Fruit fly (Drosophila melanogaster) whole organism, embryonic: ENCODE results near the gene Aasdh.

Source experiments
- CG10321 ChIP-seq: fragments of 200-800 bp; sonication (Bioruptor generic); IDR thresholded peaks from 2 replicates; pipeline ENCODE4 v1.3.6; 2022; ENCODE audit warnings: missing biosample characterization, missing genetic modification characterization
- CG11093 ChIP-seq: fragments of 200-800 bp; sonication (Bioruptor generic); IDR thresholded peaks from 3 replicates; pipeline ENCODE4 v1.3.6; 2022; ENCODE audit warnings: missing biosample characterization, missing genetic modification characterization
- CG11456 ChIP-seq: fragments of 200-800 bp; sonication (Bioruptor generic); IDR thresholded peaks from 3 replicates; pipeline ENCODE4 v1.3.6; 2022; ENCODE audit warnings: missing biosample characterization, missing genetic modification characterization
- CG12659 ChIP-seq: fragments of 200-800 bp; sonication (Bioruptor generic); optimal IDR thresholded peaks from 3 replicates; lab custom pipeline; 2017; ENCODE audit warnings: mild to moderate bottlenecking, missing biosample characterization, missing genetic modification reagents, missing genetic modification characterization
- CG14710 ChIP-seq: fragments of 200-800 bp; sonication (Bioruptor generic); optimal IDR thresholded peaks from 3 replicates; lab custom pipeline; 2019; ENCODE audit warnings: missing biosample characterization, mild to moderate bottlenecking, missing genetic modification characterization, moderate library complexity
- CG18599 ChIP-seq: fragments of 200-800 bp; sonication (Bioruptor generic); optimal IDR thresholded peaks from 3 replicates; lab custom pipeline; 2017; ENCODE audit warnings: missing biosample characterization, missing genetic modification characterization, mild to moderate bottlenecking, moderate library complexity, missing genetic modification reagents
- CG18619 ChIP-seq: fragments of 200-800 bp; sonication (Bioruptor generic); optimal IDR thresholded peaks from 3 replicates; lab custom pipeline; 2017; ENCODE audit warnings: missing biosample characterization, mild to moderate bottlenecking, missing genetic modification characterization
- CG32532 ChIP-seq: fragments of 200-800 bp; sonication (Bioruptor generic); IDR thresholded peaks from 2 replicates; pipeline ENCODE4 v1.3.6; 2022; ENCODE audit warnings: missing biosample characterization, missing genetic modification characterization
- CG3407 ChIP-seq: fragments of 200-800 bp; sonication (Bioruptor generic); optimal IDR thresholded peaks from 2 replicates; lab custom pipeline; 2018; ENCODE audit warnings: missing biosample characterization, mild to moderate bottlenecking, missing genetic modification characterization
- CG4730 ChIP-seq: fragments of 200-800 bp; sonication (Bioruptor generic); IDR thresholded peaks from 2 replicates; pipeline ENCODE4 v1.3.6; 2022; ENCODE audit warnings: missing biosample characterization, missing genetic modification characterization
- CG6791 ChIP-seq: fragments of 200-800 bp; sonication (Bioruptor generic); IDR thresholded peaks from 3 replicates; pipeline ENCODE4 v1.3.6; 2022; ENCODE audit warnings: missing biosample characterization, missing genetic modification characterization; ENCODE audit not compliant: partially characterized antibody
- CG7271 ChIP-seq: fragments of 200-800 bp; sonication (Bioruptor generic); optimal IDR thresholded peaks from 2 replicates; lab custom pipeline; 2018; ENCODE audit warnings: missing biosample characterization, mild to moderate bottlenecking, missing genetic modification characterization, moderate library complexity
- CG7556 ChIP-seq: fragments of 200-800 bp; sonication (Bioruptor generic); optimal IDR thresholded peaks from 2 replicates; lab custom pipeline; 2017; ENCODE audit warnings: missing biosample characterization, mild to moderate bottlenecking, missing genetic modification characterization
- CG7987 ChIP-seq: fragments of 200-800 bp; sonication (Bioruptor generic); optimal IDR thresholded peaks from 2 replicates; lab custom pipeline; 2018; ENCODE audit warnings: missing biosample characterization, mild to moderate bottlenecking, missing genetic modification characterization, moderate library complexity
- CG8944 ChIP-seq: fragments of 200-800 bp; sonication (Bioruptor generic); optimal IDR thresholded peaks from 3 replicates; lab custom pipeline; 2016; ENCODE audit warnings: missing biosample characterization, missing genetic modification characterization
- CG9727 ChIP-seq: fragments of 200-800 bp; sonication (Bioruptor generic); optimal IDR thresholded peaks from 3 replicates; lab custom pipeline; 2017; ENCODE audit warnings: missing biosample characterization, mild to moderate bottlenecking, missing genetic modification characterization
- CG9876 ChIP-seq: fragments of 200-800 bp; sonication (Bioruptor generic); optimal IDR thresholded peaks from 2 replicates; lab custom pipeline; 2016; ENCODE audit warnings: missing biosample characterization, missing genetic modification characterization
- Dll ChIP-seq: fragments of 200-800 bp; sonication (Bioruptor generic); IDR thresholded peaks from 4 replicates; pipeline ENCODE4 v1.3.6; 2022; ENCODE audit warnings: missing biosample characterization, missing genetic modification characterization; ENCODE audit not compliant: partially characterized antibody
- GATAe ChIP-seq: fragments of 200-800 bp; sonication (Bioruptor generic); conservative IDR thresholded peaks from 2 replicates; pipeline ENCODE4 v1.3.6; 2022; ENCODE audit warnings: missing biosample characterization, missing genetic modification characterization
- H15 ChIP-seq: fragments of 200-800 bp; sonication (Bioruptor generic); IDR thresholded peaks from 3 replicates; pipeline ENCODE4 v1.3.6; 2022; ENCODE audit warnings: missing biosample characterization, missing genetic modification characterization
- Hr39 ChIP-seq: fragments of >200 bp; optimal IDR thresholded peaks from 2 replicates; lab custom pipeline; 2017
- Hr51 ChIP-seq, 2 experiments: fragments of 200-800 bp; sonication (Bioruptor generic); optimal IDR thresholded peaks; 2 replicates in 1 of 2; 3 replicates in 1 of 2; lab custom pipeline; 2016 to 2018; ENCODE audit warnings: missing biosample characterization in 2 of 2, missing genetic modification characterization in 2 of 2, mild to moderate bottlenecking in 1 of 2, moderate library complexity in 1 of 2
- Kr ChIP-seq: fragments of 200-800 bp; sonication (Bioruptor generic); optimal IDR thresholded peaks from 2 replicates; lab custom pipeline; 2017; ENCODE audit warnings: missing biosample characterization, mild to moderate bottlenecking, missing genetic modification characterization
- MBD-R2 ChIP-seq: fragments of 200-800 bp; sonication (Bioruptor generic); IDR thresholded peaks from 2 replicates; pipeline ENCODE4 v1.3.6; 2022; ENCODE audit warnings: missing biosample characterization, missing genetic modification characterization
- Optix ChIP-seq: fragments of 200-800 bp; sonication (Bioruptor generic); IDR thresholded peaks from 3 replicates; pipeline ENCODE4 v1.3.6; 2022; ENCODE audit warnings: missing biosample characterization, missing genetic modification characterization
- Ravus ChIP-seq: fragments of 200-800 bp; sonication (Bioruptor generic); IDR thresholded peaks from 2 replicates; pipeline ENCODE4 v1.3.6; 2022; ENCODE audit warnings: missing biosample characterization, missing genetic modification characterization
- Scr ChIP-seq: fragments of 200-800 bp; sonication (Bioruptor generic); IDR thresholded peaks from 2 replicates; pipeline ENCODE4 v1.3.6; 2022; ENCODE audit warnings: missing biosample characterization, missing genetic modification characterization; ENCODE audit not compliant: partially characterized antibody
- Six4 ChIP-seq: fragments of 200-800 bp; sonication (Bioruptor generic); optimal IDR thresholded peaks from 2 replicates; lab custom pipeline; 2016; ENCODE audit warnings: missing biosample characterization, missing genetic modification characterization
- Usf ChIP-seq: fragments of 200-800 bp; sonication (Bioruptor generic); optimal IDR thresholded peaks from 2 replicates; lab custom pipeline; 2017; ENCODE audit warnings: missing genotype, missing biosample characterization, missing genetic modification characterization
- Vsx1 ChIP-seq: fragments of 200-800 bp; sonication (Bioruptor generic); optimal IDR thresholded peaks from 2 replicates; lab custom pipeline; 2017; ENCODE audit warnings: missing biosample characterization, mild to moderate bottlenecking, missing genetic modification characterization, missing genetic modification reagents
- abd-A ChIP-seq: fragments of 200-800 bp; sonication (Bioruptor generic); optimal IDR thresholded peaks from 3 replicates; lab custom pipeline; 2019; ENCODE audit warnings: missing biosample characterization, mild to moderate bottlenecking, missing genetic modification characterization, moderate library complexity
- bsh ChIP-seq, 2 experiments: fragments of 200-800 bp; sonication (Bioruptor generic); optimal IDR thresholded peaks; 2 replicates each; lab custom pipeline; 2017 to 2018; ENCODE audit warnings: mild to moderate bottlenecking in 2 of 2, missing biosample characterization in 2 of 2, missing genetic modification characterization in 2 of 2, moderate library complexity in 1 of 2
- crol ChIP-seq: fragments of 200-800 bp; sonication (Bioruptor generic); IDR thresholded peaks from 2 replicates; pipeline ENCODE4 v1.3.6; 2022; ENCODE audit warnings: missing biosample characterization, missing genetic modification characterization
- danr ChIP-seq: fragments of 200-800 bp; sonication (Bioruptor generic); IDR thresholded peaks from 2 replicates; pipeline ENCODE4 v1.3.6; 2022; ENCODE audit warnings: missing biosample characterization, missing genetic modification characterization
- dati ChIP-seq: fragments of 200-800 bp; sonication (Bioruptor generic); IDR thresholded peaks from 2 replicates; pipeline ENCODE4 v1.3.6; 2022; ENCODE audit warnings: missing biosample characterization, missing genetic modification characterization
- gfzf ChIP-seq: fragments of 200-800 bp; sonication (Bioruptor generic); optimal IDR thresholded peaks from 2 replicates; lab custom pipeline; 2016; ENCODE audit warnings: missing biosample characterization, mild to moderate bottlenecking, missing genetic modification characterization, moderate library complexity
- hkb ChIP-seq, 2 experiments: fragments of 200-800 bp in 1 of 2; fragments of >200 bp in 1 of 2; sonication (Bioruptor generic) in 1 of 2; IDR thresholded peaks in 1 of 2; optimal IDR thresholded peaks in 1 of 2; 2 replicates each; pipeline versions ENCODE4 v1.3.6 to Lab custom; 2017 to 2022; ENCODE audit warnings: missing biosample characterization in 1 of 2, missing genetic modification characterization in 1 of 2
- hth ChIP-seq: fragments of >200 bp; optimal IDR thresholded peaks from 2 replicates; lab custom pipeline; 2017; ENCODE audit warnings: inconsistent platforms
- jigr1 ChIP-seq: fragments of 200-800 bp; sonication (Bioruptor generic); IDR thresholded peaks from 3 replicates; pipeline ENCODE4 v1.3.6; 2022; ENCODE audit warnings: missing biosample characterization, missing genetic modification characterization
- ken ChIP-seq: fragments of 200-800 bp; sonication (Bioruptor generic); IDR thresholded peaks from 3 replicates; pipeline ENCODE4 v1.3.6; 2022; ENCODE audit warnings: missing biosample characterization, missing genetic modification characterization
- lbe ChIP-seq: fragments of 200-800 bp; sonication (Bioruptor generic); optimal IDR thresholded peaks from 2 replicates; lab custom pipeline; 2016; ENCODE audit warnings: missing biosample characterization, mild to moderate bottlenecking, missing genetic modification characterization
- nerfin-2 ChIP-seq: fragments of 200-800 bp; sonication (Bioruptor generic); IDR thresholded peaks from 2 replicates; pipeline ENCODE4 v1.3.6; 2022; ENCODE audit warnings: missing biosample characterization, missing genetic modification characterization; ENCODE audit not compliant: partially characterized antibody
- pfk ChIP-seq: fragments of 200-800 bp; sonication (Bioruptor generic); optimal IDR thresholded peaks from 2 replicates; lab custom pipeline; 2018; ENCODE audit warnings: missing biosample characterization, mild to moderate bottlenecking, missing genetic modification characterization, moderate library complexity
- sd ChIP-seq: fragments of 200-800 bp; sonication (Bioruptor generic); optimal IDR thresholded peaks from 3 replicates; lab custom pipeline; 2018; ENCODE audit warnings: missing biosample characterization, mild to moderate bottlenecking, missing genetic modification characterization, moderate library complexity
- tap ChIP-seq: fragments of 200-800 bp; optimal IDR thresholded peaks from 3 replicates; lab custom pipeline; 2019; ENCODE audit warnings: missing biosample characterization, mild to moderate bottlenecking, missing genetic modification characterization, moderate library complexity
- tgo ChIP-seq: fragments of 200-800 bp; sonication (Bioruptor generic); IDR thresholded peaks from 3 replicates; pipeline ENCODE4 v1.3.6; 2022; ENCODE audit warnings: missing biosample characterization, missing genetic modification characterization
- ttk ChIP-seq: fragments of 200-800 bp; sonication (Bioruptor generic); IDR thresholded peaks from 2 replicates; pipeline ENCODE4 v2.1.2; 2022; ENCODE audit warnings: missing biosample characterization, missing genetic modification characterization

Aasdh gene

dm6 chr2L:8463144-8464106 lies 14.0 kb upstream of the Aasdh start, which contains the start of gene Agpat2 (continued):
- TF ChIP-seq CG18619 (GFP tag; lab: Kevin White, UChicago) (peak; percentile 78), CG7271 (peak; percentile 43), Optix (peak; percentile 76), CG8944 (GFP tag; lab: Kevin White, UChicago) (peak; percentile 78), Hr51 (GFP tag; optimal IDR thresholded peaks at IDR 0.05; lab: Kevin White, UChicago) (peak; percentile 66 to 89), CG14710 (tag; lab: Kevin White, UChicago) (peak; percentile 85), CG9876 (GFP tag; lab: Kevin White, UChicago) (peak; percentile 54), crol (GFP tag; lab: Robert Waterston, UW) (peak; percentile 77), Six4 (GFP tag; lab: Kevin White, UChicago) (peak; percentile 79), CG18599 (GFP tag; lab: Kevin White, UChicago) (peak; percentile 93), hth (lab: Kevin White, UChicago) (no peak), Ravus (GFP tag; lab: Robert Waterston, UW) (peak; percentile 44), CG10321 (GFP tag; lab: Robert Waterston, UW) (no peak), GATAe (0 out of 2 replicates have a peak, but pooled peaks have one; percentile 11), CG11093 (GFP tag; lab: Robert Waterston, UW) (peak; percentile 45; the same call in 1 of the 3 replicates), jigr1 (GFP tag; lab: Robert Waterston, UW) (0 out of 3 replicates have a peak, but pooled peaks have one; percentile 30), MBD-R2 (GFP tag; lab: Robert Waterston, UW) (peak; percentile 42; the same call in 1 of the 2 replicates), danr (GFP tag; lab: Robert Waterston, UW) (peak; percentile 70), CG7556 (GFP tag; lab: Kevin White, UChicago) (peak; percentile 90), pfk (GFP tag; lab: Kevin White, UChicago) (no peak), abd-A (tag; lab: Kevin White, UChicago) (peak; percentile 83), bsh (GFP tag; optimal IDR thresholded peaks at IDR 0.05; lab: Kevin White, UChicago) (peak in 1 of 2 experiments; percentile 92), CG9727 (GFP tag; lab: Kevin White, UChicago) (peak; percentile 83), H15 (GFP tag; lab: Robert Waterston, UW) (peak; percentile 71; the same call in 1 of the 3 replicates), hkb (optimal IDR thresholded peaks at IDR 0.05; lab: Kevin White, UChicago) (no peak), hkb (GFP tag; IDR thresholded peaks at IDR 0.05; lab: Robert Waterston, UW) (peak; percentile 81), lbe (GFP tag; lab: Kevin White, UChicago) (peak; percentile 53), CG32532 (GFP tag; lab: Robert Waterston, UW) (peak; percentile 77), tap (tag; lab: Kevin White, UChicago) (peak; percentile 77), CG4730 (peak; percentile 44), Hr39 (lab: Kevin White, UChicago) (no peak), Dll (GFP tag; lab: Robert Waterston, UW) (no peak), Vsx1 (GFP tag; lab: Kevin White, UChicago) (peak; percentile 48), CG7987 (peak; percentile 40), gfzf (GFP tag; lab: Kevin White, UChicago) (no peak), CG3407 (GFP tag; lab: Kevin White, UChicago) (peak; percentile 72), tgo (peak; percentile 80), Usf (GFP tag; lab: Kevin White, UChicago) (peak; percentile 53), CG12659 (GFP tag; lab: Kevin White, UChicago) (peak; percentile 80), sd (tag; lab: Kevin White, UChicago) (peak; percentile 47), Kr (GFP tag; lab: Kevin White, UChicago) (no peak), nerfin-2 (GFP tag; lab: Robert Waterston, UW) (no peak), ken (GFP tag; lab: Robert Waterston, UW) (peak; percentile 81), ttk (GFP tag; lab: Robert Waterston, UW) (peak; percentile 67), dati (GFP tag; lab: Robert Waterston, UW) (no peak), CG11456 (GFP tag; lab: Robert Waterston, UW) (peak; percentile 68; the same call in 2 of the 3 replicates), CG6791 (GFP tag; lab: Robert Waterston, UW) (no peak), Scr (GFP tag; lab: Robert Waterston, UW) (no peak)
